Worm (Caenorhabditis elegans) whole organism, early embryonic: ENCODE results near the gene clec-8.

Source experiments
- B0310.2 ChIP-seq: sonication (generic microtip); optimal IDR thresholded peaks from 2 replicates; lab custom pipeline; 2016; ENCODE audit warnings: mild to moderate bottlenecking, missing genetic modification characterization, missing compliant biosample characterization
- F13C5.2 ChIP-seq: sonication (generic microtip); optimal IDR thresholded peaks from 2 replicates; lab custom pipeline; 2017; ENCODE audit warnings: mild to moderate bottlenecking, missing genetic modification characterization, inconsistent platforms, missing compliant biosample characterization
- aly-1 ChIP-seq: sonication (generic microtip); optimal IDR thresholded peaks from 2 replicates; lab custom pipeline; 2016; ENCODE audit warnings: missing genetic modification characterization, missing compliant biosample characterization
- ama-1 ChIP-seq: fragments of 150-350 bp; optimal IDR thresholded peaks from 2 replicates; lab custom pipeline; 2014
- ceh-13 ChIP-seq: fragments of 200-800 bp; sonication (Bioruptor generic); optimal IDR thresholded peaks from 2 replicates; lab custom pipeline; 2018; ENCODE audit warnings: mild to moderate bottlenecking, missing genetic modification characterization, missing compliant biosample characterization
- ceh-36 ChIP-seq: sonication (generic microtip); optimal IDR thresholded peaks from 2 replicates; lab custom pipeline; 2016; ENCODE audit warnings: missing genetic modification characterization, inconsistent platforms, missing compliant biosample characterization
- ets-7 ChIP-seq: sonication (generic microtip); optimal IDR thresholded peaks from 2 replicates; lab custom pipeline; 2016; ENCODE audit warnings: missing genotype, missing genetic modification characterization, missing compliant biosample characterization
- flt-1 ChIP-seq: fragments of 200-800 bp; sonication (Bioruptor generic); IDR thresholded peaks from 2 replicates; pipeline ENCODE4 v1.3.6; 2022; ENCODE audit warnings: missing genetic modification characterization, missing compliant biosample characterization
- hmbx-1 ChIP-seq: sonication (generic microtip); optimal IDR thresholded peaks from 2 replicates; lab custom pipeline; 2016; ENCODE audit warnings: mild to moderate bottlenecking, missing genetic modification characterization, missing compliant biosample characterization
- hmg-4 ChIP-seq: fragments of 200-800 bp; sonication (Bioruptor generic); optimal IDR thresholded peaks from 2 replicates; lab custom pipeline; 2018; ENCODE audit warnings: mild to moderate bottlenecking, missing genetic modification characterization, missing compliant biosample characterization
- hnd-1 ChIP-seq: sonication (generic microtip); optimal IDR thresholded peaks from 2 replicates; lab custom pipeline; 2016; ENCODE audit warnings: missing genetic modification characterization, missing compliant biosample characterization
- pes-1 ChIP-seq: fragments of 200-800 bp; sonication (Bioruptor generic); IDR thresholded peaks from 2 replicates; pipeline ENCODE4 v1.3.6; 2022; ENCODE audit warnings: missing genetic modification reagents, missing genetic modification characterization, missing compliant biosample characterization
- scrt-1 ChIP-seq: fragments of 200-800 bp; sonication (Bioruptor generic); IDR thresholded peaks from 2 replicates; pipeline ENCODE4 v1.3.6; 2022; ENCODE audit warnings: missing genetic modification characterization, missing compliant biosample characterization
- sea-1 ChIP-seq: fragments of 200-800 bp; sonication (Bioruptor generic); conservative IDR thresholded peaks from 2 replicates; pipeline ENCODE4 v1.3.6; 2022; ENCODE audit warnings: missing genetic modification characterization, missing compliant biosample characterization
- tbx-11 ChIP-seq: fragments of 200-800 bp; sonication (Bioruptor generic); IDR thresholded peaks from 2 replicates; pipeline ENCODE4 v1.3.6; 2022; ENCODE audit warnings: missing genetic modification characterization, missing compliant biosample characterization
- tbx-37 ChIP-seq: fragments of 200-800 bp; sonication (Bioruptor generic); conservative IDR thresholded peaks from 2 replicates; pipeline ENCODE4 v1.3.6; 2022; ENCODE audit warnings: missing genetic modification reagents, missing genetic modification characterization, missing compliant biosample characterization
- tra-4 ChIP-seq: sonication (generic microtip); optimal IDR thresholded peaks from 2 replicates; lab custom pipeline; 2017; ENCODE audit warnings: missing genetic modification characterization, missing compliant biosample characterization

Gene clec-8

DNA sequence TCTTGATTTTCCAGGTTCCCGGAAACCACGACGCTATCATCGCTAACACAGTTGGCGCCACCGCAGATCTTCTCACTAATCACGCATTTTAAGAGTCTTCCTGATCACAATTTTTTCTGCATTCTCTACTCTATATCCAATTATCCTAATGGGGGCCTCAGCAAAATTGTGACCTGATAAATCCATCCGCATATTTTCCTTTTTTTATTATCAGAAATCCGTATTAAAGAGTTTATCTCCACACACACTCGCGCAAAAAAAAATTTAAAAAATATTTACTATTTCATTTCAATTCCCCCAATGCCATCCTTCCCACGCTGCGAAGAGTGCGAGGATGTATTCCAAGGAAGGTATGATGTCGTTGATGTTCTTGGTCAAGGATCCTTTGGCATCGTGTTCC is 29.0 kb upstream of the clec-8 start, which contains the start of gene Y38E10A.8:
Gene Y38E10A.8, plus strand, starts transcription at position 301 of the 400 bp plus-strand sequence.
- TF ChIP-seq scrt-1 (GFP tag; lab: Robert Waterston, UW) (no peak), F13C5.2 (no peak), tra-4 (tag; lab: Kevin White, UChicago) (no peak), aly-1 (no peak), hmbx-1 (tag; lab: Kevin White, UChicago) (no peak), ceh-13 (GFP tag; lab: Kevin White, UChicago) (no peak), sea-1 (no peak), tbx-37 (no peak), pes-1 (no peak)

DNA sequence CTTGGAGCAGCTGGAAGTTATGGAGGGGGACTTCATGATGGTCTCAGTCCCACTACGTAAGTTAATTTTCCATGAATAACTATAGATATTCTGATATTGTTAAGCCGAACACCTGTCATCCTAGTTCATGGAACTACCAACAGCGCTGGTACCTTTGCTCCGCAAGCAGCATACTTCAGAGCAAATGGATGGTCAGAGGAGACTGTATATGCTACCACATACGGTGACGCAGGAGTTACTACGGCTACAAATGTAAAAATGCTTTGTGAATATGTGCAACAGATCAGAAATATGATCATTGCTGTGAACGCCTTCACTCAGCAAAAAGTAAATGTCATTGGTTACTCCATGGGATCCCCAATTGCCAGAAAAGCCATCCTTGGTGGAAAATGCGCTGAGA is 28.2 kb upstream of the clec-8 start:
- TF ChIP-seq scrt-1 (GFP tag; lab: Robert Waterston, UW) = no peak
- TF ChIP-seq ets-7 (tag; lab: Kevin White, UChicago) = no peak
- no peak for TF ChIP-seq tra-4 (tag; lab: Kevin White, UChicago)
- TF ChIP-seq tbx-37 = no peak
- TF ChIP-seq ceh-36 (tag; lab: Kevin White, UChicago) = no peak
- TF ChIP-seq tbx-11 (GFP tag; lab: Robert Waterston, UW) = no peak; the same call in 1 of the 2 replicates
- TF ChIP-seq sea-1 = no peak
- TF ChIP-seq ceh-13 (GFP tag; lab: Kevin White, UChicago) = no peak
- TF ChIP-seq ama-1 (lab: Kevin White, UChicago) = no peak
- TF ChIP-seq hnd-1 (tag; lab: Kevin White, UChicago) = no peak
- no peak for TF ChIP-seq flt-1
- no peak for TF ChIP-seq B0310.2 (tag; lab: Kevin White, UChicago)
- TF ChIP-seq pes-1 = no peak
- no peak for TF ChIP-seq F13C5.2
- no peak for TF ChIP-seq hmg-4 (GFP tag; lab: Kevin White, UChicago)
- TF ChIP-seq aly-1 = no peak
- no peak for TF ChIP-seq hmbx-1 (tag; lab: Kevin White, UChicago)

DNA sequence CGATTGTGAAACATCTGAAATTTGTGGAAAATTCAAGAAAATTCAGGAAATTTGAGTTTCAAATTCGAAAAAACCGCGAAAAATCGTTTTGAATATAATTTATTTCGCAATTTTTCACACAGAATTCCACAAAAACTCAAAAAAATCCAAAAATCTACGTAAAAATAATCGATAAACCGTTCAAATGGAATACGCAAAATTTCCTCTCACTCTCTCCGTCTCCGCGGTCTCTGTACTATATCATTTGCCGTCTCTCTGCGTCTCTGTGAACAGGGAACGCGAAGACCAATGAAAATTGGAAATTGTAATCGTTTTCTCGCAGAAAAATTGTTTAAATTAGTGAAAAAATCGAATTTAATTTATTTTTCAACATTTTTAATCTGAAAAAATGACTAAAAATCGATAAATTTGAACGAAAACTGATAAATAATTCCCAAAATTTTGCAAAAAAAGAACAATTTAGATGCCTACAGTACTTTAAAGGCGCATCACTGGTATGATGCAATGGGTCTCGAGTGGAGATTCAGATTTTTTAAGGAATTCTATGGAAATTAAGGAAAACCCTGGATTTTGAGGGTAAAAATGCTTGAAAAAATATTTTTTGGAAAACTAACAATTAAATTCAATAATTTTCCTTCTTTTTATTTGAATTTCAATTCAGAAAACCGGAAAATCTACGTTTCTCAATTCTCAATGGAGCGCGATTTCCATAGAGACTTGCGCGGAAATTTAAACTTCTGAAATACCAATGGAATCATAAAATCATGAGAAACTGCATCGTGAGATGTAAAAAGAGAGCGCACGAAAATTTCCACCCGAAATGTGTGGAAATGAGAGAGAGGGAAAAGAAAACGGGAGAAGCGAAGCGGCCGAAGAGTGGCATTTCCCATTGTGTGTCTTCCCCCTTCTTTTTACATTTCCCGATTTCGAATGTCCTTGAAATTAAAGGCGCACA is 26.1 kb upstream of the clec-8 start, which contains the start of the genes ceh-100 and lips-15:
Gene ceh-100, minus strand, starts transcription at position 14 of the 955 bp plus-strand sequence.
Gene lips-15, plus strand, starts transcription at position 720 of the 955 bp plus-strand sequence.
- TF ChIP-seq tra-4 (tag; lab: Kevin White, UChicago) (no peak), scrt-1 (GFP tag; lab: Robert Waterston, UW) (no peak), sea-1 (no peak)

DNA sequence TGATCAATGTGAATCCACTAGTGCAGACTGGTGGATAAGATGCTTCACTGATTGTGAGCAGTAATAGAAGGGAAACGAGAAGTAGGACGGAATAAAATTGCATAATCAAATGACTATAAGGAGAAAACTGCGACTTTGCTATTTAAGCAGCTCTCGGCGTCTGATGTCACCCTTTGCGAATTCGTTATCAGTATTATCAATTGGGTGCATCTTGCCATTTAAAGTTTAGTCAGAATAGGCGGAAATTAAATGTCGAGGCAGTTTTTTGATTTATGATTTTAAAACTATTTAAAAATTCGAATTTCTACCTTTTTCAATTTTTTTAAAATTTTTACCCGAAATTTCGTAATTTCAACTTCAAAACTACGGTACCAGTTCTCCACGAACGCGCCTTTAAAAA is 3.1 kb upstream of the clec-8 start, which contains the start of gene clec-4:
Gene clec-4, minus strand, starts transcription at position 162 of the 400 bp plus-strand sequence.
- TF ChIP-seq tra-4 (tag; lab: Kevin White, UChicago) (no peak), ama-1 (lab: Kevin White, UChicago) (no peak), tbx-11 (GFP tag; lab: Robert Waterston, UW) (no peak), tbx-37 (no peak), F13C5.2 (no peak), hmbx-1 (tag; lab: Kevin White, UChicago) (no peak), ets-7 (tag; lab: Kevin White, UChicago) (no peak), hnd-1 (tag; lab: Kevin White, UChicago) (no peak), aly-1 (no peak), pes-1 (no peak), scrt-1 (GFP tag; lab: Robert Waterston, UW) (no peak), B0310.2 (tag; lab: Kevin White, UChicago) (no peak), ceh-13 (GFP tag; lab: Kevin White, UChicago) (no peak), hmg-4 (GFP tag; lab: Kevin White, UChicago) (no peak), flt-1 (no peak), ceh-36 (tag; lab: Kevin White, UChicago) (no peak), sea-1 (no peak)

ce11 chrII:12574668-12575067 is 3.2 kb downstream of the clec-8 start, which contains the start of gene Y38E10A.3:
Gene Y38E10A.3, minus strand, starts transcription at chrII:12574768.
- TF ChIP-seq scrt-1 (GFP tag; lab: Robert Waterston, UW) (no peak), sea-1 (no peak), tra-4 (tag; lab: Kevin White, UChicago) (no peak), tbx-11 (GFP tag; lab: Robert Waterston, UW) (no peak), tbx-37 (no peak), B0310.2 (tag; lab: Kevin White, UChicago) (no peak), ets-7 (tag; lab: Kevin White, UChicago) (no peak), ceh-13 (GFP tag; lab: Kevin White, UChicago) (no peak), flt-1 (no peak), hmg-4 (GFP tag; lab: Kevin White, UChicago) (no peak), ceh-36 (tag; lab: Kevin White, UChicago) (no peak), aly-1 (no peak), F13C5.2 (no peak), ama-1 (lab: Kevin White, UChicago) (no peak), pes-1 (no peak)

DNA sequence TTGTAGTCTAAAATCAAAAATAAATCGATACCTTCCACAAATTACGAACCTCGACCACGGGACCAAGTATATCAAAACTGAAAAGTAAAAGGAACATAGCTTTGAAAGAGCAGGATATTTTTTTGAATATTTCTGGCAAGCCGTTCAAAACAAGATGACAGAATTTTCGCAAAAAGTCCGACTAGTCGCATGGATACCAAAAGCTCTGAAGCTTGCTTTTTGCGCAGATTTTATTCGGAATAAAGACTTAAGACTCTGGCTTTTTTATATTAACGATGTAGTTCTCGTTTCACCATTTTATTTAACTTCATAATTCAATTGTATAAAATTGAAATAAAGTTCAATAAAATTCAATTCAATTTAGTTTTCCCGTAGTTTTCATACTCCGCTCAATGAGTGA is 4.3 kb downstream of the clec-8 start, which contains the start of gene Y38E10A.2:
Gene Y38E10A.2, minus strand, starts transcription at position 101 of the 400 bp plus-strand sequence.
- TF ChIP-seq tbx-37 (no peak), scrt-1 (GFP tag; lab: Robert Waterston, UW) (no peak), B0310.2 (tag; lab: Kevin White, UChicago) (no peak), sea-1 (no peak), hmbx-1 (tag; lab: Kevin White, UChicago) (no peak), tbx-11 (GFP tag; lab: Robert Waterston, UW) (no peak), tra-4 (tag; lab: Kevin White, UChicago) (no peak), pes-1 (no peak), ceh-13 (GFP tag; lab: Kevin White, UChicago) (no peak), ets-7 (tag; lab: Kevin White, UChicago) (no peak), ama-1 (lab: Kevin White, UChicago) (no peak), hnd-1 (tag; lab: Kevin White, UChicago) (no peak), aly-1 (no peak), ceh-36 (tag; lab: Kevin White, UChicago) (no peak), flt-1 (no peak)
